Fruit fly (Drosophila melanogaster) whole organism, pupa: ENCODE results near the gene MED28.

Experiments
- CG10348 ChIP-seq: fragments of 200-800 bp; sonication (Bioruptor generic); IDR thresholded peaks from 2 replicates; pipeline ENCODE4 v1.3.6; 2022; ENCODE audit warnings: missing biosample characterization, missing genetic modification characterization
- CG12605 ChIP-seq: fragments of 200-800 bp; sonication (Bioruptor generic); IDR thresholded peaks from 2 replicates; pipeline ENCODE4 v1.3.6; 2022; ENCODE audit warnings: missing biosample characterization, missing genetic modification characterization
- CG13204 ChIP-seq: fragments of 200-800 bp; sonication (Bioruptor generic); optimal IDR thresholded peaks from 2 replicates; lab custom pipeline; 2018; ENCODE audit warnings: missing biosample characterization, mild to moderate bottlenecking, missing genetic modification characterization, moderate library complexity
- CG14655 ChIP-seq: fragments of 200-800 bp; sonication (Bioruptor generic); optimal IDR thresholded peaks from 3 replicates; lab custom pipeline; 2017; ENCODE audit warnings: mild to moderate bottlenecking, missing biosample characterization, missing genetic modification reagents, missing genetic modification characterization
- CG15710 ChIP-seq: fragments of 200-800 bp; sonication (Bioruptor generic); optimal IDR thresholded peaks from 2 replicates; lab custom pipeline; 2018; ENCODE audit warnings: missing biosample characterization, mild to moderate bottlenecking, missing genetic modification characterization, moderate library complexity
- CG17806 ChIP-seq: fragments of 200-800 bp; sonication (Bioruptor generic); optimal IDR thresholded peaks from 2 replicates; lab custom pipeline; 2018; ENCODE audit warnings: missing biosample characterization, mild to moderate bottlenecking, missing genetic modification characterization, moderate library complexity
- CG32121 ChIP-seq: fragments of 200-800 bp; sonication (Bioruptor generic); IDR thresholded peaks from 2 replicates; pipeline ENCODE4 v1.3.6; 2022; ENCODE audit warnings: missing biosample characterization, missing genetic modification characterization
- CG34367 ChIP-seq: fragments of 200-800 bp; sonication (Bioruptor generic); optimal IDR thresholded peaks from 2 replicates; lab custom pipeline; 2018; ENCODE audit warnings: missing biosample characterization, mild to moderate bottlenecking, missing genetic modification characterization
- CG4496 ChIP-seq: fragments of 200-800 bp; sonication (Bioruptor generic); IDR thresholded peaks from 3 replicates; pipeline ENCODE4 v1.3.6; 2022; ENCODE audit warnings: missing biosample characterization, missing genetic modification characterization
- CG8159 ChIP-seq: fragments of 200-800 bp; sonication (Bioruptor generic); optimal IDR thresholded peaks from 3 replicates; lab custom pipeline; 2018; ENCODE audit warnings: missing biosample characterization, mild to moderate bottlenecking, missing genetic modification characterization, moderate library complexity
- CG8301 ChIP-seq: fragments of 200-800 bp; sonication (Bioruptor generic); optimal IDR thresholded peaks from 2 replicates; lab custom pipeline; 2018; ENCODE audit warnings: missing biosample characterization, mild to moderate bottlenecking, missing genetic modification characterization
- CG9948 ChIP-seq: fragments of 200-800 bp; sonication (Bioruptor generic); optimal IDR thresholded peaks from 2 replicates; lab custom pipeline; 2018; ENCODE audit warnings: missing biosample characterization, mild to moderate bottlenecking, missing genetic modification characterization, moderate library complexity
- D1 ChIP-seq: fragments of 200-800 bp; sonication (Bioruptor generic); optimal IDR thresholded peaks from 2 replicates; lab custom pipeline; 2018; ENCODE audit warnings: missing biosample characterization, mild to moderate bottlenecking, missing genetic modification characterization, moderate library complexity
- EcR ChIP-seq: fragments of 200-800 bp; sonication (Bioruptor generic); optimal IDR thresholded peaks from 3 replicates; lab custom pipeline; 2019; ENCODE audit warnings: missing biosample characterization, missing genetic modification characterization, mild to moderate bottlenecking, moderate library complexity, missing genetic modification reagents
- Ets98B ChIP-seq: fragments of 200-800 bp; sonication (Bioruptor generic); IDR thresholded peaks from 2 replicates; pipeline ENCODE4 v1.3.6; 2022; ENCODE audit warnings: missing biosample characterization, missing genetic modification characterization
- Pif1A ChIP-seq: fragments of 200-800 bp; sonication (Bioruptor generic); optimal IDR thresholded peaks from 3 replicates; lab custom pipeline; 2016; ENCODE audit warnings: missing biosample characterization, missing genetic modification characterization
- Pif1B ChIP-seq: fragments of 200-800 bp; sonication (Bioruptor generic); optimal IDR thresholded peaks from 3 replicates; lab custom pipeline; 2016; ENCODE audit warnings: missing biosample characterization, missing genetic modification characterization
- Snoo ChIP-seq: fragments of 200-800 bp; sonication (Bioruptor generic); optimal IDR thresholded peaks from 3 replicates; lab custom pipeline; 2017; ENCODE audit warnings: missing biosample characterization, mild to moderate bottlenecking, missing genetic modification characterization, inconsistent platforms
- fd96Ca ChIP-seq: fragments of 200-800 bp; sonication (Bioruptor generic); IDR thresholded peaks from 3 replicates; pipeline ENCODE4 v1.3.6; 2022; ENCODE audit warnings: missing biosample characterization, missing genetic modification characterization
- gl ChIP-seq: fragments of 200-800 bp; sonication (Bioruptor generic); optimal IDR thresholded peaks from 2 replicates; lab custom pipeline; 2018; ENCODE audit warnings: missing biosample characterization, mild to moderate bottlenecking, missing genetic modification characterization
- rn ChIP-seq: fragments of 200-800 bp; sonication (Bioruptor generic); IDR thresholded peaks from 2 replicates; pipeline ENCODE4 v1.3.6; 2022; ENCODE audit warnings: missing biosample characterization, missing genetic modification characterization

MED28 gene

dm6 chr3R:25446482-25447300 lies 30.1 kb upstream of the MED28 start:
- peak; percentile 82 for TF ChIP-seq CG13204
- TF ChIP-seq Pif1B (GFP tag; lab: Kevin White, UChicago), result no peak

- TF ChIP-seq CG10348 (no peak), fd96Ca (GFP tag; lab: Robert Waterston, UW) (no peak), CG14655 (no peak)
- TF ChIP-seq, all 21 proteins: peak for 0
Observed at dm6 chr3R:25447451-25447850, 29.4 kb upstream of the MED28 start.

dm6 chr3R:25448318-25448717 lies 28.5 kb upstream of the MED28 start:
- TF ChIP-seq CG8159, result no peak

dm6 chr3R:25448737-25449136 lies 28.1 kb upstream of the MED28 start:
- no peak for TF ChIP-seq CG14655
- no peak for TF ChIP-seq CG32121 (GFP tag; lab: Robert Waterston, UW)

- TF ChIP-seq gl (tag; lab: Kevin White, UChicago) (no peak), CG32121 (GFP tag; lab: Robert Waterston, UW) (no peak), Pif1B (GFP tag; lab: Kevin White, UChicago) (no peak), fd96Ca (GFP tag; lab: Robert Waterston, UW) (no peak), CG10348 (no peak), rn (GFP tag; lab: Robert Waterston, UW) (no peak), Snoo (no peak), CG9948 (tag; lab: Kevin White, UChicago) (peak; percentile 45), EcR (GFP tag; lab: Kevin White, UChicago) (no peak), CG14655 (peak; percentile 75), CG8159 (peak; percentile 57), D1 (tag; lab: Kevin White, UChicago) (no peak), CG17806 (peak; percentile 24), Pif1A (peak; percentile 38), CG8301 (tag; lab: Kevin White, UChicago) (peak; percentile 62), CG34367 (peak; percentile 7), CG4496 (GFP tag; lab: Robert Waterston, UW) (no peak), CG12605 (GFP tag; lab: Robert Waterston, UW) (no peak)
- TF ChIP-seq, all 21 proteins: peak for 7
Observed at dm6 chr3R:25451832-25452231, 25.0 kb upstream of the MED28 start.

dm6 chr3R:25453150-25453680 lies 23.6 kb upstream of the MED28 start:
- TF ChIP-seq CG10348 (no peak), CG9948 (tag; lab: Kevin White, UChicago) (no peak), gl (tag; lab: Kevin White, UChicago) (no peak), CG13204 (no peak), CG15710 (tag; lab: Kevin White, UChicago) (no peak)

dm6 chr3R:25457097-25457496 lies 19.7 kb upstream of the MED28 start:
- TF ChIP-seq CG15710 (tag; lab: Kevin White, UChicago), result no peak
- no peak for TF ChIP-seq Snoo
- no peak for TF ChIP-seq EcR (GFP tag; lab: Kevin White, UChicago)
- no peak for TF ChIP-seq CG4496 (GFP tag; lab: Robert Waterston, UW)
- no peak for TF ChIP-seq CG32121 (GFP tag; lab: Robert Waterston, UW)
- no peak for TF ChIP-seq Pif1B (GFP tag; lab: Kevin White, UChicago)
- TF ChIP-seq CG13204, result no peak
- no peak for TF ChIP-seq Ets98B (GFP tag; lab: Robert Waterston, UW)
- no peak for TF ChIP-seq CG17806
- no peak for TF ChIP-seq CG8301 (tag; lab: Kevin White, UChicago)
- TF ChIP-seq gl (tag; lab: Kevin White, UChicago), result no peak
- TF ChIP-seq Pif1A, result no peak
- TF ChIP-seq CG14655, result no peak
- no peak for TF ChIP-seq rn (GFP tag; lab: Robert Waterston, UW)
- no peak for TF ChIP-seq CG8159
- TF ChIP-seq CG10348, result no peak
- TF ChIP-seq CG34367, result no peak
- TF ChIP-seq D1 (tag; lab: Kevin White, UChicago), result no peak
